Comparison of ENCODE assay signal across 2 worm cellular contexts in the genomic region with DNA sequence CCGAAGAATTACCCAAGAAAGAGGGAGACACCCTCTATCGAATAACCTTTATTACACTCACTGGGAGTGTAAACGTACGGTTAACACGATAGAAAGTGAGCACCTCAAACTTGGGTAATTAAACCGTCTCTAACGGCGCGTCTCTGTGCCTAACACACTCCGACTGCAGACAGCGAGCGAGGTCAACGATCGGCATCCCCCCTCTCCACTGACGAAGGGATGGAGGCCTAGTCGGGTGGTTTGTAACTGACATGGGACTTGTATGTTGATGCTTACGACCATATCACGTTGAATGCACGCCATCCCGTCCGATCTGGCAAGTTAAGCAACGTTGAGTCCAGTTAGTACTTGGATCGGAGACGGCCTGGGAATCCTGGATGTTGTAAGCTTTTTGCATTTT.
A peak's percentile ranks its signal among the peaks of the same experiment; 100 is the strongest.
TF ChIP-seq lines count a peak whose summit lies in the region.
"Not testable (repeated sequence)": the region's sequence is repeated elsewhere in the genome, so short reads cannot be mapped to it uniquely, and the experiment has no call there.

No protein-coding gene starts in this region.

TF ChIP-seq in whole organism, L4 larva, 104 proteins besides CTCF, POLR2A, EP300 and RAD21:
- TF ChIP-seq unc-62 (GFP tag; optimal IDR thresholded peaks at IDR 0.05 in 1 of 2; lab: Kevin White, UChicago) (peak in 1 of 2 experiments; percentile 22), Y48G9A.11 (GFP tag; IDR thresholded peaks at IDR 0.05; lab: Robert Waterston, UW) (peak; percentile 77), lim-7 (GFP tag; IDR thresholded peaks at IDR 0.05; lab: Robert Waterston, UW) (peak; percentile 54; the same call in 1 of the 2 replicates)
- not testable (repeated sequence) for TF ChIP-seq unc-62 (tag; optimal IDR thresholded peaks at IDR 0.05; lab: Kevin White, UChicago)
TF ChIP-seq in whole organism, L4 larva: peak in this region for 3; not testable (repeated sequence) for 101.

TF ChIP-seq in whole organism, young adult, 124 proteins besides CTCF, POLR2A, EP300 and RAD21:
- peak; percentile 58; the same call in 1 of the 2 replicates for TF ChIP-seq Y56A3A.18 (GFP tag; IDR thresholded peaks at IDR 0.05; lab: Robert Waterston, UW)
- TF ChIP-seq snpc-3.4 (tag; optimal IDR thresholded peaks at IDR 0.05; lab: Kevin White, UChicago) = peak; percentile 82
- peak; percentile 84 for TF ChIP-seq tbp1 (GFP tag; optimal IDR thresholded peaks at IDR 0.05; lab: Kevin White, UChicago)
- 0 out of 2 replicates have a peak, but pooled peaks have one; percentile 30 for TF ChIP-seq ceh-58 (GFP tag; IDR thresholded peaks at IDR 0.05; lab: Robert Waterston, UW)
- peak; percentile 60 for TF ChIP-seq B0261.1 (tag; optimal IDR thresholded peaks at IDR 0.05; lab: Kevin White, UChicago)
- TF ChIP-seq him-1 (tag; optimal IDR thresholded peaks at IDR 0.05; lab: Kevin White, UChicago) = peak; percentile 33
- TF ChIP-seq pbrm-1 (GFP tag; IDR thresholded peaks at IDR 0.05; lab: Robert Waterston, UW) = peak; percentile 94
- TF ChIP-seq sea-2 (GFP tag; IDR thresholded peaks at IDR 0.05; lab: Robert Waterston, UW) = 0 out of 2 replicates have a peak, but pooled peaks have one; percentile 53
- peak; percentile 92 for TF ChIP-seq snpc-1.1 (tag; optimal IDR thresholded peaks at IDR 0.05; lab: Kevin White, UChicago; ENCODE audit: insufficient read depth)
- TF ChIP-seq rcor-1 (GFP tag; IDR thresholded peaks at IDR 0.05; lab: Robert Waterston, UW) = peak; percentile 22; the same call in 1 of the 2 replicates
- TF ChIP-seq madf-3 (GFP tag; IDR thresholded peaks at IDR 0.05; lab: Robert Waterston, UW) = 0 out of 2 replicates have a peak, but pooled peaks have one; percentile 27
- TF ChIP-seq nfya-2 (GFP tag; IDR thresholded peaks at IDR 0.05; lab: Robert Waterston, UW) = 0 out of 2 replicates have a peak, but pooled peaks have one; percentile 33
- TF ChIP-seq attf-6 (GFP tag; IDR thresholded peaks at IDR 0.05; lab: Robert Waterston, UW) = peak; percentile 96
- peak; percentile 33; the same call in 1 of the 2 replicates for TF ChIP-seq dox-1 (GFP tag; IDR thresholded peaks at IDR 0.05; lab: Robert Waterston, UW)
- peak; percentile 87 for TF ChIP-seq snpc-4 (GFP tag; optimal IDR thresholded peaks at IDR 0.05; lab: Kevin White, UChicago)
- TF ChIP-seq snpc-4 (tag; optimal IDR thresholded peaks at IDR 0.05; lab: Kevin White, UChicago) = peak; percentile 57 to 97 (median 86)
- TF ChIP-seq hmg-1.2 (GFP tag; IDR thresholded peaks at IDR 0.05; lab: Robert Waterston, UW) = peak; percentile 79
- peak; percentile 47 for TF ChIP-seq rpc-1 (optimal IDR thresholded peaks at IDR 0.05; lab: Kevin White, UChicago)
- TF ChIP-seq rpc-1 (tag; optimal IDR thresholded peaks at IDR 0.05; lab: Kevin White, UChicago) = peak; percentile 81
- TF ChIP-seq lin-26 (GFP tag; IDR thresholded peaks at IDR 0.05; lab: Robert Waterston, UW) = peak; percentile 39
- peak; percentile 66; the same call in 1 of the 2 replicates for TF ChIP-seq D2030.7 (GFP tag; IDR thresholded peaks at IDR 0.05; lab: Robert Waterston, UW)
TF ChIP-seq in whole organism, young adult: peak in this region for 19; not testable (repeated sequence) for 105.
